Worm (Caenorhabditis elegans) whole organism, young adult: ENCODE results near the gene C54E10.11.

Experiments
- F22D6.2 ChIP-seq: sonication (generic microtip); optimal IDR thresholded peaks from 2 replicates; lab custom pipeline; 2016; ENCODE audit warnings: mild to moderate bottlenecking, missing genetic modification characterization, missing compliant biosample characterization
- F23B12.7 ChIP-seq: sonication (generic microtip); optimal IDR thresholded peaks from 2 replicates; lab custom pipeline; 2017; ENCODE audit warnings: missing genetic modification characterization, mild to moderate bottlenecking, missing compliant biosample characterization, antibody characterized with exemption, moderate library complexity; ENCODE audit not compliant: insufficient read depth
- F33H1.4 ChIP-seq: fragments of 200-800 bp; sonication (Bioruptor generic); IDR thresholded peaks from 2 replicates; pipeline ENCODE4 v1.3.6; 2022; ENCODE audit warnings: missing genetic modification reagents, missing genetic modification characterization, missing compliant biosample characterization
- K11D2.4 ChIP-seq: fragments of 200-800 bp; sonication (Bioruptor generic); IDR thresholded peaks from 2 replicates; pipeline ENCODE4 v1.3.6; 2022; ENCODE audit warnings: missing genetic modification reagents, missing genetic modification characterization, missing compliant biosample characterization
- T26A5.8 ChIP-seq: sonication (generic microtip); optimal IDR thresholded peaks from 2 replicates; lab custom pipeline; 2016; ENCODE audit warnings: missing genetic modification characterization, missing compliant biosample characterization
- Y53F4B.3 ChIP-seq: fragments of 200-800 bp; sonication (Bioruptor generic); IDR thresholded peaks from 2 replicates; pipeline ENCODE4 v1.3.6; 2022; ENCODE audit warnings: missing genetic modification reagents, missing genetic modification characterization, missing compliant biosample characterization
- Y67H2A.10 ChIP-seq: fragments of 200-800 bp; sonication (Bioruptor generic); conservative IDR thresholded peaks from 2 replicates; pipeline ENCODE4 v1.3.6; 2022; ENCODE audit warnings: missing genetic modification reagents, missing genetic modification characterization, missing compliant biosample characterization
- Y95B8A.8 ChIP-seq: fragments of 200-800 bp; sonication (Bioruptor generic); IDR thresholded peaks from 2 replicates; pipeline ENCODE4 v1.3.6; 2022; ENCODE audit warnings: missing genetic modification reagents, missing genetic modification characterization, missing compliant biosample characterization
- ZK185.1 ChIP-seq: sonication (generic microtip); optimal IDR thresholded peaks from 2 replicates; lab custom pipeline; 2016; ENCODE audit warnings: mild to moderate bottlenecking, missing genetic modification characterization, missing compliant biosample characterization; ENCODE audit not compliant: poor library complexity, severe bottlenecking
- akir-1 ChIP-seq: fragments of 200-800 bp; sonication (Bioruptor generic); optimal IDR thresholded peaks from 2 replicates; lab custom pipeline; 2018; ENCODE audit warnings: mild to moderate bottlenecking, missing genetic modification characterization, moderate library complexity, missing compliant biosample characterization
- athp-1 ChIP-seq: sonication (generic microtip); optimal IDR thresholded peaks from 2 replicates; lab custom pipeline; 2017; ENCODE audit warnings: mild to moderate bottlenecking, missing genetic modification characterization, missing compliant biosample characterization
- ccch-3 ChIP-seq: fragments of 200-800 bp; sonication (Bioruptor generic); optimal IDR thresholded peaks from 2 replicates; lab custom pipeline; 2018; ENCODE audit warnings: mild to moderate bottlenecking, missing genetic modification characterization, missing compliant biosample characterization
- cebp-1 ChIP-seq, 2 experiments: fragments of 200-800 bp in 1 of 2; sonication (Bioruptor generic) in 1 of 2; sonication (generic microtip) in 1 of 2; IDR thresholded peaks in 1 of 2; optimal IDR thresholded peaks in 1 of 2; 2 replicates each; pipeline versions ENCODE4 v1.3.6 to Lab custom; 2017 to 2022; ENCODE audit warnings: missing compliant biosample characterization in 2 of 2, missing genetic modification characterization in 2 of 2, mild to moderate bottlenecking in 1 of 2, missing genetic modification reagents in 1 of 2, moderate library complexity in 1 of 2
- cebp-2 ChIP-seq: fragments of 200-800 bp; sonication (Bioruptor generic); IDR thresholded peaks from 2 replicates; pipeline ENCODE4 v1.3.6; 2022; ENCODE audit warnings: missing genetic modification characterization, missing compliant biosample characterization
- ceh-58 ChIP-seq: fragments of 200-800 bp; sonication (Bioruptor generic); IDR thresholded peaks from 2 replicates; pipeline ENCODE4 v1.3.6; 2022; ENCODE audit warnings: missing genetic modification characterization, missing compliant biosample characterization
- dpl-1 ChIP-seq: fragments of 150-350 bp; optimal IDR thresholded peaks from 2 replicates; lab custom pipeline; 2014; ENCODE audit warnings: missing biosample characterization, missing genetic modification reagents, missing genetic modification characterization
- efl-1 ChIP-seq: fragments of 150-350 bp; optimal IDR thresholded peaks from 2 replicates; lab custom pipeline; 2014; ENCODE audit warnings: missing biosample characterization, missing genetic modification reagents, missing genetic modification characterization
- egl-18 ChIP-seq: fragments of 200-800 bp; sonication (Bioruptor generic); IDR thresholded peaks from 2 replicates; pipeline ENCODE4 v1.3.6; 2022; ENCODE audit warnings: missing genetic modification reagents, missing genetic modification characterization, missing compliant biosample characterization
- ekl-4 ChIP-seq: fragments of 200-800 bp; sonication (Bioruptor generic); IDR thresholded peaks from 2 replicates; pipeline ENCODE4 v1.3.6; 2022; ENCODE audit warnings: missing genetic modification reagents, missing genetic modification characterization, missing compliant biosample characterization
- ets-4 ChIP-seq: fragments of 200-800 bp; sonication (Bioruptor generic); optimal IDR thresholded peaks from 2 replicates; lab custom pipeline; 2018; ENCODE audit warnings: mild to moderate bottlenecking, missing genetic modification characterization, missing compliant biosample characterization
- fkh-3 ChIP-seq: sonication (generic microtip); optimal IDR thresholded peaks from 2 replicates; lab custom pipeline; 2016; ENCODE audit warnings: mild to moderate bottlenecking, missing genetic modification characterization, missing compliant biosample characterization
- hlh-26 ChIP-seq: fragments of 200-800 bp; sonication (Bioruptor generic); conservative IDR thresholded peaks from 2 replicates; pipeline ENCODE4 v1.3.6; 2022; ENCODE audit warnings: missing genetic modification reagents, missing genetic modification characterization, missing compliant biosample characterization
- hsf-1 ChIP-seq: fragments of 200-800 bp; sonication (Bioruptor generic); IDR thresholded peaks from 2 replicates; pipeline ENCODE4 v1.3.6; 2022; ENCODE audit warnings: missing genetic modification reagents, missing genetic modification characterization, missing compliant biosample characterization
- madf-6 ChIP-seq: fragments of 200-800 bp; sonication (Bioruptor generic); IDR thresholded peaks from 2 replicates; pipeline ENCODE4 v1.3.6; 2022; ENCODE audit warnings: missing genetic modification reagents, missing genetic modification characterization, missing compliant biosample characterization
- nfya-1 ChIP-seq: sonication (generic microtip); optimal IDR thresholded peaks from 2 replicates; lab custom pipeline; 2017; ENCODE audit warnings: antibody characterized with exemption, missing compliant biosample characterization, missing genetic modification characterization, borderline replicate concordance; ENCODE audit not compliant: insufficient read depth
- nhr-120 ChIP-seq: fragments of 200-800 bp; sonication (Bioruptor generic); IDR thresholded peaks from 2 replicates; pipeline ENCODE4 v1.3.6; 2022; ENCODE audit warnings: missing genetic modification characterization, missing compliant biosample characterization
- nhr-179 ChIP-seq: sonication (generic microtip); optimal IDR thresholded peaks from 2 replicates; lab custom pipeline; 2016; ENCODE audit warnings: mild to moderate bottlenecking, missing genetic modification characterization, missing compliant biosample characterization
- nhr-80 ChIP-seq: sonication (generic microtip); optimal IDR thresholded peaks from 2 replicates; lab custom pipeline; 2016; ENCODE audit warnings: missing genetic modification characterization, missing compliant biosample characterization
- nhr-90 ChIP-seq: sonication (generic microtip); optimal IDR thresholded peaks from 2 replicates; lab custom pipeline; 2016; ENCODE audit warnings: missing genotype, mild to moderate bottlenecking, missing genetic modification characterization, missing compliant biosample characterization
- pha-4 ChIP-seq: fragments of 150-350 bp; sonication (generic microtip); optimal IDR thresholded peaks from 2 replicates; lab custom pipeline; 2014; ENCODE audit warnings: missing biosample characterization, missing genetic modification reagents, missing genetic modification characterization
- repo-1 ChIP-seq: sonication (generic microtip); optimal IDR thresholded peaks from 2 replicates; lab custom pipeline; 2017; ENCODE audit warnings: mild to moderate bottlenecking, missing genetic modification characterization, missing compliant biosample characterization
- sdz-38 ChIP-seq: sonication (generic microtip); optimal IDR thresholded peaks from 2 replicates; lab custom pipeline; 2016; ENCODE audit warnings: missing genotype, missing genetic modification characterization, missing compliant biosample characterization
- tlf-1 ChIP-seq: fragments of 200-800 bp; sonication (Bioruptor generic); optimal IDR thresholded peaks from 2 replicates; lab custom pipeline; 2018; ENCODE audit warnings: mild to moderate bottlenecking, missing genetic modification characterization, missing compliant biosample characterization
- xnd-1 ChIP-seq: sonication (generic microtip); optimal IDR thresholded peaks from 2 replicates; lab custom pipeline; 2016; ENCODE audit warnings: missing genotype, missing genetic modification reagents, missing genetic modification characterization, missing compliant biosample characterization
- ztf-26 ChIP-seq: sonication (generic microtip); optimal IDR thresholded peaks from 2 replicates; lab custom pipeline; 2017; ENCODE audit warnings: missing genetic modification characterization, missing compliant biosample characterization

The C54E10.11 gene

ce11 chrV:18800811-18801210, 1.2 kb downstream of the C54E10.11 start, which contains the start of gene nhr-170:
Gene nhr-170 (minus strand): TSS chrV:18800826.
- TF ChIP-seq cebp-2 (GFP tag; lab: Robert Waterston, UW) (no peak), F23B12.7 (no peak), nhr-80 (tag; lab: Kevin White, UChicago) (peak; percentile 17)

- no peak for TF ChIP-seq T26A5.8
- TF ChIP-seq nhr-80 (tag; lab: Kevin White, UChicago) = no peak
- TF ChIP-seq ceh-58 (GFP tag; lab: Robert Waterston, UW) = no peak
- no peak for TF ChIP-seq sdz-38 (tag; lab: Kevin White, UChicago)
- no peak for TF ChIP-seq nhr-179 (tag; lab: Kevin White, UChicago)
- no peak for TF ChIP-seq cebp-1 (GFP tag; IDR thresholded peaks at IDR 0.05; lab: Robert Waterston, UW)
- peak; percentile 14 for TF ChIP-seq cebp-1 (tag; optimal IDR thresholded peaks at IDR 0.05; lab: Kevin White, UChicago)
- no peak for TF ChIP-seq pha-4
- no peak for TF ChIP-seq nhr-90 (tag; lab: Kevin White, UChicago)
Measured at ce11 chrV:18790658-18791057, 11.3 kb downstream of the C54E10.11 start, which contains the start of gene nhr-231. Gene nhr-231 (plus strand): TSS chrV:18790958.

ce11 chrV:18787417-18787918, 14.5 kb downstream of the C54E10.11 start, which contains the start of gene Y17D7B.2:
Gene Y17D7B.2 (plus strand): TSS chrV:18787739.
- no peak for TF ChIP-seq efl-1 (GFP tag; lab: Kevin White, UChicago)
- no peak for TF ChIP-seq egl-18
- TF ChIP-seq K11D2.4 (GFP tag; lab: Robert Waterston, UW) = no peak
- peak; percentile 64; the same call in 1 of the 2 replicates for TF ChIP-seq cebp-1 (GFP tag; IDR thresholded peaks at IDR 0.05; lab: Robert Waterston, UW)
- TF ChIP-seq cebp-1 (tag; optimal IDR thresholded peaks at IDR 0.05; lab: Kevin White, UChicago) = peak; percentile 96
- no peak for TF ChIP-seq fkh-3 (tag; lab: Kevin White, UChicago)

ce11 chrV:18786694-18787093, 15.3 kb downstream of the C54E10.11 start, which contains the start of gene Y17D7B.3:
Gene Y17D7B.3 (minus strand): TSS chrV:18786794.
- TF ChIP-seq repo-1 (tag; lab: Kevin White, UChicago) (no peak), dpl-1 (GFP tag; lab: Kevin White, UChicago) (no peak), F22D6.2 (tag; lab: Kevin White, UChicago) (no peak), Y95B8A.8 (GFP tag; lab: Robert Waterston, UW) (no peak), madf-6 (GFP tag; lab: Robert Waterston, UW) (no peak)

- TF ChIP-seq athp-1 (no peak), ets-4 (GFP tag; lab: Kevin White, UChicago) (no peak), hlh-26 (GFP tag; lab: Robert Waterston, UW) (no peak), nfya-1 (tag; lab: Kevin White, UChicago) (no peak), repo-1 (tag; lab: Kevin White, UChicago) (no peak), Y53F4B.3 (GFP tag; lab: Robert Waterston, UW) (no peak), Y67H2A.10 (GFP tag; lab: Robert Waterston, UW) (no peak), xnd-1 (no peak), ccch-3 (GFP tag; lab: Kevin White, UChicago) (no peak), nhr-120 (GFP tag; lab: Robert Waterston, UW) (no peak), ztf-26 (tag; lab: Kevin White, UChicago) (no peak), ekl-4 (no peak), ZK185.1 (tag; lab: Kevin White, UChicago) (no peak), F33H1.4 (no peak), tlf-1 (GFP tag; lab: Kevin White, UChicago) (no peak), hsf-1 (no peak), akir-1 (GFP tag; lab: Kevin White, UChicago) (no peak)
Measured at ce11 chrV:18783474-18783873, 18.5 kb downstream of the C54E10.11 start, which contains the start of gene Y17D7B.10. Gene Y17D7B.10 (plus strand): TSS chrV:18783716.
